Fruit fly (Drosophila melanogaster) whole organism, prepupa: ENCODE data around the gene CG32651.

Source experiments
- Blimp-1 ChIP-seq: fragments of 200-800 bp; sonication (Bioruptor generic); optimal IDR thresholded peaks from 3 replicates; lab custom pipeline; 2017; ENCODE audit warnings: missing biosample characterization, missing genetic modification characterization, mild to moderate bottlenecking, moderate library complexity, missing genetic modification reagents
- CG10669 ChIP-seq: fragments of 200-800 bp; sonication (Bioruptor generic); optimal IDR thresholded peaks from 3 replicates; lab custom pipeline; 2018; ENCODE audit warnings: missing biosample characterization, mild to moderate bottlenecking, missing genetic modification characterization, moderate library complexity
- CG11294 ChIP-seq: fragments of 200-800 bp; sonication (Bioruptor generic); IDR thresholded peaks from 2 replicates; pipeline ENCODE4 v1.3.6; 2022; ENCODE audit warnings: missing biosample characterization, missing genetic modification characterization
- CG11902 ChIP-seq: fragments of 200-800 bp; sonication (Bioruptor generic); optimal IDR thresholded peaks from 3 replicates; lab custom pipeline; 2016; ENCODE audit warnings: missing biosample characterization, missing genetic modification characterization
- CG15336 ChIP-seq: fragments of 200-800 bp; sonication (Bioruptor generic); IDR thresholded peaks from 2 replicates; pipeline ENCODE4 v1.3.6; 2022; ENCODE audit warnings: missing biosample characterization, missing genetic modification characterization
- CG34406 ChIP-seq: fragments of 200-800 bp; sonication (Bioruptor generic); optimal IDR thresholded peaks from 3 replicates; lab custom pipeline; 2016; ENCODE audit warnings: missing biosample characterization, missing genetic modification characterization
- CG4318 ChIP-seq: fragments of 200-800 bp; sonication (Bioruptor generic); optimal IDR thresholded peaks from 3 replicates; lab custom pipeline; 2017; ENCODE audit warnings: missing biosample characterization, mild to moderate bottlenecking, missing genetic modification characterization
- CG6276 ChIP-seq: fragments of 200-800 bp; sonication (Bioruptor generic); optimal IDR thresholded peaks from 2 replicates; lab custom pipeline; 2017; ENCODE audit warnings: missing biosample characterization, mild to moderate bottlenecking, missing genetic modification characterization
- CG6792 ChIP-seq: fragments of 200-800 bp; sonication (Bioruptor generic); optimal IDR thresholded peaks from 3 replicates; lab custom pipeline; 2016; ENCODE audit warnings: missing biosample characterization, missing genetic modification characterization
- CG6854 ChIP-seq: fragments of 200-800 bp; sonication (Bioruptor generic); optimal IDR thresholded peaks from 2 replicates; lab custom pipeline; 2017; ENCODE audit warnings: missing biosample characterization, mild to moderate bottlenecking, missing genetic modification characterization
- CG7368 ChIP-seq: fragments of 200-800 bp; sonication (Bioruptor generic); optimal IDR thresholded peaks from 3 replicates; lab custom pipeline; 2016; ENCODE audit warnings: missing biosample characterization, missing genetic modification characterization
- CG8119 ChIP-seq: fragments of 200-800 bp; sonication (Bioruptor generic); IDR thresholded peaks from 3 replicates; pipeline ENCODE4 v1.3.6; 2022; ENCODE audit warnings: missing biosample characterization, missing genetic modification characterization
- CG9139 ChIP-seq: fragments of 200-800 bp; sonication (Bioruptor generic); optimal IDR thresholded peaks from 3 replicates; lab custom pipeline; 2017; ENCODE audit warnings: missing biosample characterization, mild to moderate bottlenecking, missing genetic modification characterization
- Eip75B ChIP-seq: fragments of 200-800 bp; sonication (Bioruptor generic); optimal IDR thresholded peaks from 3 replicates; lab custom pipeline; 2016; ENCODE audit warnings: missing biosample characterization, missing genetic modification characterization
- Eip78C ChIP-seq: fragments of 200-800 bp; sonication (Bioruptor generic); peaks from one replicate; lab custom pipeline; 2016; ENCODE audit warnings: missing biosample characterization, missing genetic modification characterization
- Eip93F ChIP-seq: fragments of 200-800 bp; sonication (Bioruptor generic); optimal IDR thresholded peaks from 2 replicates; lab custom pipeline; 2016; ENCODE audit warnings: missing biosample characterization, mild to moderate bottlenecking, missing genetic modification characterization
- Ets21C ChIP-seq: fragments of 200-800 bp; sonication (Bioruptor generic); optimal IDR thresholded peaks from 3 replicates; lab custom pipeline; 2016; ENCODE audit warnings: missing biosample characterization, missing genetic modification characterization
- Ets96B ChIP-seq: fragments of 200-800 bp; optimal IDR thresholded peaks from 2 replicates; lab custom pipeline; 2019; ENCODE audit warnings: missing biosample characterization, mild to moderate bottlenecking, missing genetic modification characterization, moderate library complexity
- Gug ChIP-seq: fragments of 200-800 bp; sonication (Bioruptor generic); IDR thresholded peaks from 2 replicates; pipeline ENCODE4 v1.3.6; 2022; ENCODE audit warnings: missing biosample characterization, missing genetic modification characterization
- Hr38 ChIP-seq: sonication (Bioruptor generic); optimal IDR thresholded peaks from 2 replicates; lab custom pipeline; 2016; ENCODE audit warnings: missing biosample characterization, missing genetic modification characterization
- Hr39 ChIP-seq: fragments of 200-800 bp; sonication (Bioruptor generic); optimal IDR thresholded peaks from 2 replicates; lab custom pipeline; 2016; ENCODE audit warnings: missing biosample characterization, missing genetic modification characterization
- Lpt ChIP-seq: fragments of 200-800 bp; sonication (Bioruptor generic); optimal IDR thresholded peaks from 3 replicates; lab custom pipeline; 2016; ENCODE audit warnings: missing biosample characterization, missing genetic modification characterization
- OdsH ChIP-seq: fragments of 200-800 bp; sonication (Bioruptor generic); optimal IDR thresholded peaks from 3 replicates; lab custom pipeline; 2016; ENCODE audit warnings: missing biosample characterization, missing genetic modification characterization
- Smox ChIP-seq: fragments of 200-800 bp; sonication (Bioruptor generic); optimal IDR thresholded peaks from 3 replicates; lab custom pipeline; 2016; ENCODE audit warnings: missing biosample characterization, missing genetic modification characterization
- Sox14 ChIP-seq: fragments of 200-800 bp; sonication (Bioruptor generic); optimal IDR thresholded peaks from 3 replicates; lab custom pipeline; 2016; ENCODE audit warnings: missing biosample characterization, missing genetic modification characterization
- Sox15 ChIP-seq: fragments of 200-800 bp; sonication (Bioruptor generic); optimal IDR thresholded peaks from 3 replicates; lab custom pipeline; 2016; ENCODE audit warnings: missing biosample characterization, missing genetic modification characterization
- achi ChIP-seq: fragments of 200-800 bp; sonication (Bioruptor generic); optimal IDR thresholded peaks from 3 replicates; lab custom pipeline; 2016; ENCODE audit warnings: missing biosample characterization, missing genetic modification characterization
- cyc ChIP-seq: fragments of 200-800 bp; sonication (Bioruptor generic); optimal IDR thresholded peaks from 3 replicates; lab custom pipeline; 2016; ENCODE audit warnings: missing biosample characterization, missing genetic modification characterization
- dac ChIP-seq: fragments of 200-800 bp; sonication (Bioruptor generic); optimal IDR thresholded peaks from 2 replicates; lab custom pipeline; 2017; ENCODE audit warnings: missing biosample characterization, mild to moderate bottlenecking, missing genetic modification characterization
- dsx ChIP-seq: fragments of 200-800 bp; optimal IDR thresholded peaks from 3 replicates; lab custom pipeline; 2019; ENCODE audit warnings: missing biosample characterization, mild to moderate bottlenecking, missing genetic modification characterization, moderate library complexity; ENCODE audit not compliant: poor library complexity, severe bottlenecking
- esn ChIP-seq: fragments of 200-800 bp; sonication (Bioruptor generic); optimal IDR thresholded peaks from 2 replicates; lab custom pipeline; 2016; ENCODE audit warnings: missing biosample characterization, mild to moderate bottlenecking, missing genetic modification characterization, moderate library complexity
- fd59A ChIP-seq: fragments of 200-800 bp; sonication (Bioruptor generic); optimal IDR thresholded peaks from 2 replicates; lab custom pipeline; 2017; ENCODE audit warnings: missing biosample characterization, mild to moderate bottlenecking, missing genetic modification characterization, missing genetic modification reagents
- fd85E ChIP-seq: fragments of 200-800 bp; sonication (Bioruptor generic); optimal IDR thresholded peaks from 3 replicates; lab custom pipeline; 2016; ENCODE audit warnings: missing biosample characterization, missing genetic modification characterization
- pdm3 ChIP-seq: fragments of 200-800 bp; sonication (Bioruptor generic); optimal IDR thresholded peaks from 3 replicates; lab custom pipeline; 2016; ENCODE audit warnings: missing biosample characterization, missing genetic modification characterization
- spab ChIP-seq: fragments of 200-800 bp; sonication (Bioruptor generic); optimal IDR thresholded peaks from 2 replicates; lab custom pipeline; 2017; ENCODE audit warnings: missing biosample characterization, mild to moderate bottlenecking, missing genetic modification characterization, missing genetic modification reagents
- vri ChIP-seq: fragments of 200-800 bp; sonication (Bioruptor generic); optimal IDR thresholded peaks from 3 replicates; lab custom pipeline; 2016; ENCODE audit warnings: missing biosample characterization, mild to moderate bottlenecking, missing genetic modification characterization

The CG32651 gene

DNA sequence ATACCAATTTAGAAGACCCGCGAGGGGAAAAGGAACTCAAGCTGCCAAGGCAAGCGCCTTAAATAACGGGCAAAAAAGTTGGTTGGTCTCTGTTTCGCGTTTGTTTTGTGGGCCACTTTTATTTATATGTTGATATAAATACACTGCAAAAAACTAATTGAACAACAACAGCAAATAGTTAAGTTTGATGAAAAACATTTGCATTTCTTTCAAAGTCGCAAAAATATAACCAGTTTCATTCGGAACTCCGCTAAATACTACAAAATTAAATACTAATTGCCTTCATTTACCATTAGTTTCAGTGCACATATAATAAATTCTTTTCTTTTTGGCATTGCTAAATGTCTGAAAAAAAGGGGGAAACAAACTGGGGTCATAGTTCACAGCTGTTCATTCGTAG is 16.5 kb downstream of the CG32651 start:
- TF ChIP-seq CG15336 (GFP tag; lab: Robert Waterston, UW) (no peak), achi (no peak), CG9139 (GFP tag; lab: Kevin White, UChicago) (no peak), Lpt (no peak), CG6276 (no peak), Hr39 (GFP tag; lab: Kevin White, UChicago) (no peak), CG6792 (GFP tag; lab: Kevin White, UChicago) (no peak), Hr38 (GFP tag; lab: Kevin White, UChicago) (no peak), CG4318 (no peak), CG34406 (no peak), vri (GFP tag; lab: Kevin White, UChicago) (no peak), CG6854 (GFP tag; lab: Kevin White, UChicago) (no peak), fd59A (GFP tag; lab: Kevin White, UChicago) (no peak), Gug (no peak), CG11902 (GFP tag; lab: Kevin White, UChicago) (no peak), dac (GFP tag; lab: Kevin White, UChicago) (no peak)

DNA sequence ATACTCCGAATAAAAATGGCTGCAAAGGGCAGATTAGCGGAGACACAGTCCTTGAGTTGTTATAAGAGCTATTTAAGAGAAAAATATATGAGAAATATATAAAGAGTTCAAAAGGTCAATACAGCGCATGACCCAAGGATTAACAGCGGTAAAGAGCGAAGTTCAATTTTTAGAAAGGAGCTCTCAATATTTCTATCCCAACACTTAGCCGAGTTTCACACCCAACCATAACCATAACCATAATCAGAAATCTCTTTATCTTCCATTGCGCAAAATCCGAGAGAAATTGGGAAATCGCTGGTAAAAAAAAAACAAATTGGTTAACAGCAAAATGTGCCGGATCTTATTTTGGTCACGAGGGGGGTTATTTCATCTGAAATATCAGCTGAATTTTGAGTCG is 19.1 kb downstream of the CG32651 start:
- no peak for TF ChIP-seq pdm3
- no peak for TF ChIP-seq CG4318
- TF ChIP-seq Sox14 (GFP tag; lab: Kevin White, UChicago) = no peak
- TF ChIP-seq Smox (GFP tag; lab: Kevin White, UChicago) = no peak
- TF ChIP-seq OdsH (GFP tag; lab: Kevin White, UChicago) = no peak
- no peak for TF ChIP-seq CG8119
- TF ChIP-seq Sox15 (GFP tag; lab: Kevin White, UChicago) = no peak
- no peak for TF ChIP-seq cyc
- TF ChIP-seq Ets21C = no peak
- TF ChIP-seq CG10669 (GFP tag; lab: Kevin White, UChicago) = no peak
- no peak for TF ChIP-seq esn (GFP tag; lab: Kevin White, UChicago)
- no peak for TF ChIP-seq CG9139 (GFP tag; lab: Kevin White, UChicago)
- TF ChIP-seq vri (GFP tag; lab: Kevin White, UChicago) = no peak
- TF ChIP-seq CG11294 (GFP tag; lab: Robert Waterston, UW) = no peak

DNA sequence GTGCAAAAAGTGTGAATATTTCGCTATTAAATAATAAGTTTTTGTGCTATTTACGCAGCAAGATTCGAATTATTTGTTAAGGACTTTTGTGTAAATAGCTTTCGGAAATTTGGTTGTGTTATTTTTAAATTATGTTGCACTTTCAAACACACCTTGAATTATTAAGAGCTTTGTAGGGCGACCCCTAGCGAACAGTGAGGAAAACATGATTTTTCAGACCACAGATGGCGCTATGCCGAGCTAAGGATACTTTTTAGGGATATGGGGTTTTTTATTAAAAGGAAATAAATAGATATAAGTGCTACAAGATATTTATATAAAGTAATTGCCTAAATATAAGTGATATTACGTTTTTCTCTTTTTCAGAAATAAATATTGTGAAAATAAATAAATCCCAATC is 22.0 kb downstream of the CG32651 start:
- TF ChIP-seq CG7368 (GFP tag; lab: Kevin White, UChicago) (no peak), achi (no peak), vri (GFP tag; lab: Kevin White, UChicago) (no peak), Eip75B (GFP tag; lab: Kevin White, UChicago) (no peak)

- TF ChIP-seq Eip93F (GFP tag; lab: Kevin White, UChicago) = no peak
- TF ChIP-seq Ets96B = no peak
Observed at dm6 chrX:12377655-12378054, 30.6 kb downstream of the CG32651 start, which contains the start of gene Ir11a. Ir11a (minus strand) TSS chrX:12377755.

- TF ChIP-seq dsx (GFP tag; lab: Kevin White, UChicago) = no peak
- no peak for TF ChIP-seq CG11294 (GFP tag; lab: Robert Waterston, UW)
- no peak for TF ChIP-seq pdm3
- no peak for TF ChIP-seq Blimp-1 (GFP tag; lab: Kevin White, UChicago)
- TF ChIP-seq Hr38 (GFP tag; lab: Kevin White, UChicago) = no peak
- no peak for TF ChIP-seq fd85E
- no peak for TF ChIP-seq esn (GFP tag; lab: Kevin White, UChicago)
- no peak for TF ChIP-seq cyc
- no peak for TF ChIP-seq Eip78C (GFP tag; lab: Kevin White, UChicago)
- TF ChIP-seq spab (GFP tag; lab: Kevin White, UChicago) = no peak
Observed at dm6 chrX:12372818-12373217, 35.5 kb downstream of the CG32651 start, which contains the start of gene CG2577. CG2577 (plus strand) TSS chrX:12373118.
